Fruit fly (Drosophila melanogaster) Kc167 (cell line): ENCODE data around the gene Ssl2.

Experiments used
- Myc ChIP-seq: fragments of >200 bp; optimal IDR thresholded peaks from 2 replicates; lab custom pipeline; 2017; ENCODE audit warnings: missing external identifiers
- Sin3A ChIP-seq: fragments of >200 bp; optimal IDR thresholded peaks from 2 replicates; lab custom pipeline; 2018; ENCODE audit warnings: missing external identifiers
- h ChIP-seq: fragments of >200 bp; optimal IDR thresholded peaks from 3 replicates; lab custom pipeline; 2018; ENCODE audit warnings: missing external identifiers
- insv ChIP-seq: fragments of >200 bp; optimal IDR thresholded peaks from 3 replicates; lab custom pipeline; 2018; ENCODE audit warnings: missing external identifiers
- psq ChIP-seq: fragments of >200 bp; optimal IDR thresholded peaks from 2 replicates; lab custom pipeline; 2017; ENCODE audit warnings: missing external identifiers
- ttk ChIP-seq: sonication (Bioruptor generic); optimal IDR thresholded peaks from 2 replicates; lab custom pipeline; 2017; ENCODE audit warnings: missing external identifiers

The Ssl2 gene

dm6 chr3R:29064682-29065100 lies 32.2 kb upstream of the Ssl2 start:
- TF ChIP-seq Sin3A (no peak), psq (lab: Kevin White, UChicago) (no peak), insv (lab: Kevin White, UChicago) (no peak)

- TF ChIP-seq psq (lab: Kevin White, UChicago) (no peak), Sin3A (no peak), Myc (lab: Kevin White, UChicago) (no peak), h (lab: Kevin White, UChicago) (no peak), insv (lab: Kevin White, UChicago) (no peak), ttk (lab: Kevin White, UChicago) (no peak)
Measured at dm6 chr3R:29063921-29064460, 31.5 kb upstream of the Ssl2 start.

- no peak for TF ChIP-seq Sin3A
- no peak for TF ChIP-seq psq (lab: Kevin White, UChicago)
- TF ChIP-seq insv (lab: Kevin White, UChicago): no peak
Measured at dm6 chr3R:29063207-29063920, 30.9 kb upstream of the Ssl2 start.

dm6 chr3R:29062717-29063206 lies 30.3 kb upstream of the Ssl2 start, which contains the start of the genes Cul5 and Bicra:
TSS of gene Cul5 (minus strand) at chr3R:29062975.
TSS of gene Bicra (plus strand) at chr3R:29063040.
- no peak for TF ChIP-seq insv (lab: Kevin White, UChicago)
- TF ChIP-seq psq (lab: Kevin White, UChicago): no peak
- TF ChIP-seq ttk (lab: Kevin White, UChicago): no peak
- TF ChIP-seq Sin3A: no peak
- TF ChIP-seq Myc (lab: Kevin White, UChicago): no peak

- TF ChIP-seq psq (lab: Kevin White, UChicago) (no peak), Myc (lab: Kevin White, UChicago) (no peak), insv (lab: Kevin White, UChicago) (no peak), Sin3A (no peak), h (lab: Kevin White, UChicago) (no peak), ttk (lab: Kevin White, UChicago) (no peak)
Measured at dm6 chr3R:29059385-29059784, 26.9 kb upstream of the Ssl2 start.

dm6 chr3R:29055710-29056109 lies 23.3 kb upstream of the Ssl2 start, which contains the start of gene Sirt7:
TSS of gene Sirt7 (plus strand) at chr3R:29055927.
- TF ChIP-seq Sin3A (no peak), insv (lab: Kevin White, UChicago) (no peak), psq (lab: Kevin White, UChicago) (no peak), Myc (lab: Kevin White, UChicago) (no peak), ttk (lab: Kevin White, UChicago) (no peak), h (lab: Kevin White, UChicago) (no peak)

dm6 chr3R:29054047-29054446 lies 21.6 kb upstream of the Ssl2 start, which contains the start of gene CG11843:
TSS of gene CG11843 (plus strand) at chr3R:29054347.
- TF ChIP-seq insv (lab: Kevin White, UChicago) (no peak), ttk (lab: Kevin White, UChicago) (no peak), Sin3A (no peak), h (lab: Kevin White, UChicago) (no peak), Myc (lab: Kevin White, UChicago) (no peak), psq (lab: Kevin White, UChicago) (no peak)

- no peak for TF ChIP-seq Sin3A
- no peak for TF ChIP-seq Myc (lab: Kevin White, UChicago)
- no peak for TF ChIP-seq insv (lab: Kevin White, UChicago)
- TF ChIP-seq ttk (lab: Kevin White, UChicago): no peak
- TF ChIP-seq h (lab: Kevin White, UChicago): no peak
- no peak for TF ChIP-seq psq (lab: Kevin White, UChicago)
Measured at dm6 chr3R:29052380-29052779, 19.9 kb upstream of the Ssl2 start, which contains the start of gene CG11842. TSS of gene CG11842 (plus strand) at chr3R:29052680.

dm6 chr3R:29050756-29051155 lies 18.3 kb upstream of the Ssl2 start, which contains the start of gene CG11841:
TSS of gene CG11841 (plus strand) at chr3R:29051056.
- TF ChIP-seq Sin3A (no peak), Myc (lab: Kevin White, UChicago) (no peak), h (lab: Kevin White, UChicago) (no peak)

- no peak for TF ChIP-seq ttk (lab: Kevin White, UChicago)
- TF ChIP-seq insv (lab: Kevin White, UChicago): no peak
- TF ChIP-seq h (lab: Kevin White, UChicago): no peak
- no peak for TF ChIP-seq Sin3A
- no peak for TF ChIP-seq psq (lab: Kevin White, UChicago)
- no peak for TF ChIP-seq Myc (lab: Kevin White, UChicago)
Measured at dm6 chr3R:29049055-29049722, 16.7 kb upstream of the Ssl2 start, which contains the start of gene CG11837. TSS of gene CG11837 (plus strand) at chr3R:29049493.

- TF ChIP-seq psq (lab: Kevin White, UChicago) (no peak), Sin3A (no peak), insv (lab: Kevin White, UChicago) (no peak), h (lab: Kevin White, UChicago) (no peak), Myc (lab: Kevin White, UChicago) (no peak), ttk (lab: Kevin White, UChicago) (no peak)
Measured at dm6 chr3R:29040526-29041195, 8.2 kb upstream of the Ssl2 start.
